Worm (Caenorhabditis elegans): ENCODE measurements around the gene mrps-21.

The mrps-21 gene

ce11 chrIV:4637840-4638239, 21.5 kb downstream of the mrps-21 start, which contains the start of gene F19C7.8:
Gene F19C7.8, minus strand, starts transcription at chrIV:4638095.
- TF ChIP-seq ref-1 (GFP tag; conservative IDR thresholded peaks at IDR 0.05) (no peak), med-1 (GFP tag; optimal IDR thresholded peaks at IDR 0.05; ENCODE audit: insufficient read depth) (no peak), ztf-29 (GFP tag; IDR thresholded peaks at IDR 0.05) (no peak), klf-2 (GFP tag; conservative IDR thresholded peaks at IDR 0.05) (no peak), T22C8.4 (GFP tag; IDR thresholded peaks at IDR 0.05) (no peak), cog-1 (tag; optimal IDR thresholded peaks at IDR 0.05) (no peak), tab-1 (GFP tag; IDR thresholded peaks at IDR 0.05) (no peak), flt-1 (GFP tag; IDR thresholded peaks at IDR 0.05) (no peak), ztf-23 (GFP tag; IDR thresholded peaks at IDR 0.05) (no peak)

- no peak for TF ChIP-seq ztf-23 (GFP tag; IDR thresholded peaks at IDR 0.05)
- no peak for TF ChIP-seq tab-1 (GFP tag; IDR thresholded peaks at IDR 0.05)
- TF ChIP-seq ref-1 (GFP tag; conservative IDR thresholded peaks at IDR 0.05), result no peak
- TF ChIP-seq klf-2 (GFP tag; conservative IDR thresholded peaks at IDR 0.05), result no peak
These were observed 23.3 kb downstream of the mrps-21 start, which contains the start of gene R105.5 for ce11 chrIV:4636001-4636400. Gene R105.5, plus strand, starts transcription at chrIV:4636301.

- TF ChIP-seq klf-2 (GFP tag; conservative IDR thresholded peaks at IDR 0.05) (no peak), T22C8.4 (GFP tag; IDR thresholded peaks at IDR 0.05) (no peak), ref-1 (GFP tag; conservative IDR thresholded peaks at IDR 0.05) (no peak), med-1 (GFP tag; optimal IDR thresholded peaks at IDR 0.05; ENCODE audit: insufficient read depth) (no peak), flt-1 (GFP tag; IDR thresholded peaks at IDR 0.05) (no peak), cog-1 (tag; optimal IDR thresholded peaks at IDR 0.05) (no peak), ztf-29 (GFP tag; IDR thresholded peaks at IDR 0.05) (no peak), ztf-23 (GFP tag; IDR thresholded peaks at IDR 0.05) (no peak), tab-1 (GFP tag; IDR thresholded peaks at IDR 0.05) (no peak)
These were observed 25.9 kb downstream of the mrps-21 start, which contains the start of gene R105.1 for ce11 chrIV:4633393-4633792. Gene R105.1, plus strand, starts transcription at chrIV:4633693.

ce11 chrIV:4623852-4624251, 35.5 kb downstream of the mrps-21 start:
- TF ChIP-seq tab-1 (GFP tag; IDR thresholded peaks at IDR 0.05) (no peak), ztf-29 (GFP tag; IDR thresholded peaks at IDR 0.05) (no peak), med-1 (GFP tag; optimal IDR thresholded peaks at IDR 0.05; ENCODE audit: insufficient read depth) (no peak), cog-1 (tag; optimal IDR thresholded peaks at IDR 0.05) (no peak), ztf-23 (GFP tag; IDR thresholded peaks at IDR 0.05) (no peak), klf-2 (GFP tag; conservative IDR thresholded peaks at IDR 0.05) (no peak), T22C8.4 (GFP tag; IDR thresholded peaks at IDR 0.05) (no peak), ref-1 (GFP tag; conservative IDR thresholded peaks at IDR 0.05) (no peak), flt-1 (GFP tag; IDR thresholded peaks at IDR 0.05) (no peak)

- TF ChIP-seq ref-1 (GFP tag; conservative IDR thresholded peaks at IDR 0.05) (no peak), ztf-23 (GFP tag; IDR thresholded peaks at IDR 0.05) (no peak), T22C8.4 (GFP tag; IDR thresholded peaks at IDR 0.05) (no peak), ztf-29 (GFP tag; IDR thresholded peaks at IDR 0.05) (no peak), klf-2 (GFP tag; conservative IDR thresholded peaks at IDR 0.05) (no peak), flt-1 (GFP tag; IDR thresholded peaks at IDR 0.05) (no peak), med-1 (GFP tag; optimal IDR thresholded peaks at IDR 0.05; ENCODE audit: insufficient read depth) (no peak), cog-1 (tag; optimal IDR thresholded peaks at IDR 0.05) (no peak), tab-1 (GFP tag; IDR thresholded peaks at IDR 0.05) (no peak)
These were observed 45.8 kb downstream of the mrps-21 start for ce11 chrIV:4613516-4613915.

- TF ChIP-seq ztf-29 (GFP tag; IDR thresholded peaks at IDR 0.05), result no peak
- TF ChIP-seq cog-1 (tag; optimal IDR thresholded peaks at IDR 0.05), result no peak
- no peak for TF ChIP-seq klf-2 (GFP tag; conservative IDR thresholded peaks at IDR 0.05)
- TF ChIP-seq T22C8.4 (GFP tag; IDR thresholded peaks at IDR 0.05), result no peak
- TF ChIP-seq ztf-23 (GFP tag; IDR thresholded peaks at IDR 0.05), result no peak
- no peak for TF ChIP-seq med-1 (GFP tag; optimal IDR thresholded peaks at IDR 0.05; ENCODE audit: insufficient read depth)
- TF ChIP-seq flt-1 (GFP tag; IDR thresholded peaks at IDR 0.05), result no peak
- no peak for TF ChIP-seq tab-1 (GFP tag; IDR thresholded peaks at IDR 0.05)
- no peak for TF ChIP-seq ref-1 (GFP tag; conservative IDR thresholded peaks at IDR 0.05)
These were observed 46.7 kb downstream of the mrps-21 start for ce11 chrIV:4612597-4612996.

- no peak for TF ChIP-seq med-1 (GFP tag; optimal IDR thresholded peaks at IDR 0.05; ENCODE audit: insufficient read depth)
- TF ChIP-seq flt-1 (GFP tag; IDR thresholded peaks at IDR 0.05), result no peak
- TF ChIP-seq ztf-23 (GFP tag; IDR thresholded peaks at IDR 0.05), result no peak
- no peak for TF ChIP-seq ref-1 (GFP tag; conservative IDR thresholded peaks at IDR 0.05)
- no peak for TF ChIP-seq cog-1 (tag; optimal IDR thresholded peaks at IDR 0.05)
- no peak for TF ChIP-seq ztf-29 (GFP tag; IDR thresholded peaks at IDR 0.05)
- no peak for TF ChIP-seq T22C8.4 (GFP tag; IDR thresholded peaks at IDR 0.05)
- TF ChIP-seq tab-1 (GFP tag; IDR thresholded peaks at IDR 0.05), result no peak
- no peak for TF ChIP-seq klf-2 (GFP tag; conservative IDR thresholded peaks at IDR 0.05)
These were observed 47.6 kb downstream of the mrps-21 start for ce11 chrIV:4611740-4612139.

- TF ChIP-seq T22C8.4 (GFP tag; IDR thresholded peaks at IDR 0.05), result no peak
- TF ChIP-seq ref-1 (GFP tag; conservative IDR thresholded peaks at IDR 0.05), result no peak
- TF ChIP-seq cog-1 (tag; optimal IDR thresholded peaks at IDR 0.05), result no peak
- TF ChIP-seq med-1 (GFP tag; optimal IDR thresholded peaks at IDR 0.05; ENCODE audit: insufficient read depth), result no peak
- no peak for TF ChIP-seq klf-2 (GFP tag; conservative IDR thresholded peaks at IDR 0.05)
These were observed 49.7 kb downstream of the mrps-21 start, which contains the start of gene col-110 for ce11 chrIV:4609568-4609967. Gene col-110, minus strand, starts transcription at chrIV:4609668.
